Worm (Caenorhabditis elegans) whole organism, midembryonic: ENCODE measurements around the gene gldi-6.
"Not testable (repeated sequence)": the region's sequence is repeated elsewhere in the genome, so short reads cannot be mapped to it uniquely, and the experiment has no call there.

Experiments
- T22C8.4 ChIP-seq: fragments of 200-800 bp; sonication (Bioruptor generic); IDR thresholded peaks from 2 replicates; pipeline ENCODE4 v1.3.6; 2022; ENCODE audit warnings: missing genetic modification characterization, missing compliant biosample characterization
- cog-1 ChIP-seq: sonication (generic microtip); optimal IDR thresholded peaks from 2 replicates; lab custom pipeline; 2016; ENCODE audit warnings: missing genetic modification characterization, missing compliant biosample characterization
- flt-1 ChIP-seq: fragments of 200-800 bp; sonication (Bioruptor generic); IDR thresholded peaks from 2 replicates; pipeline ENCODE4 v1.3.6; 2022; ENCODE audit warnings: missing genetic modification characterization, missing compliant biosample characterization
- klf-2 ChIP-seq: fragments of 200-800 bp; sonication (Bioruptor generic); conservative IDR thresholded peaks from 2 replicates; pipeline ENCODE4 v1.3.6; 2022; ENCODE audit warnings: missing genetic modification reagents, missing genetic modification characterization, missing compliant biosample characterization
- med-1 ChIP-seq: sonication (generic microtip); optimal IDR thresholded peaks from 2 replicates; lab custom pipeline; 2017; ENCODE audit warnings: missing genetic modification characterization, mild to moderate bottlenecking, missing compliant biosample characterization, antibody characterized with exemption, missing genetic modification reagents; ENCODE audit not compliant: insufficient read depth
- ref-1 ChIP-seq: fragments of 200-800 bp; sonication (Bioruptor generic); conservative IDR thresholded peaks from 2 replicates; pipeline ENCODE4 v1.3.6; 2022; ENCODE audit warnings: missing genetic modification reagents, missing genetic modification characterization, missing compliant biosample characterization
- tab-1 ChIP-seq: fragments of 200-800 bp; sonication (Bioruptor generic); IDR thresholded peaks from 2 replicates; pipeline ENCODE4 v1.3.6; 2022; ENCODE audit warnings: missing genetic modification characterization, missing compliant biosample characterization
- ztf-23 ChIP-seq: fragments of 200-800 bp; sonication (Bioruptor generic); IDR thresholded peaks from 2 replicates; pipeline ENCODE4 v1.3.6; 2022; ENCODE audit warnings: missing genetic modification reagents, missing genetic modification characterization, missing compliant biosample characterization
- ztf-29 ChIP-seq: fragments of 200-800 bp; sonication (Bioruptor generic); IDR thresholded peaks from 2 replicates; pipeline ENCODE4 v1.3.6; 2022; ENCODE audit warnings: missing genetic modification reagents, missing genetic modification characterization, missing compliant biosample characterization

The gldi-6 gene

ce11 chrII:3441377-3441776, 5.4 kb upstream of the gldi-6 start, which contains the start of gene C16C8.27:
C16C8.27 (plus strand) TSS chrII:3441677.
- TF ChIP-seq klf-2 (no peak), T22C8.4 (GFP tag; lab: Robert Waterston, UW) (no peak), ztf-23 (GFP tag; lab: Robert Waterston, UW) (no peak), med-1 (no peak), ref-1 (GFP tag; lab: Robert Waterston, UW) (no peak), tab-1 (GFP tag; lab: Robert Waterston, UW) (no peak), flt-1 (GFP tag; lab: Robert Waterston, UW) (no peak), cog-1 (tag; lab: Kevin White, UChicago) (no peak), ztf-29 (GFP tag; lab: Robert Waterston, UW) (no peak)

DNA sequence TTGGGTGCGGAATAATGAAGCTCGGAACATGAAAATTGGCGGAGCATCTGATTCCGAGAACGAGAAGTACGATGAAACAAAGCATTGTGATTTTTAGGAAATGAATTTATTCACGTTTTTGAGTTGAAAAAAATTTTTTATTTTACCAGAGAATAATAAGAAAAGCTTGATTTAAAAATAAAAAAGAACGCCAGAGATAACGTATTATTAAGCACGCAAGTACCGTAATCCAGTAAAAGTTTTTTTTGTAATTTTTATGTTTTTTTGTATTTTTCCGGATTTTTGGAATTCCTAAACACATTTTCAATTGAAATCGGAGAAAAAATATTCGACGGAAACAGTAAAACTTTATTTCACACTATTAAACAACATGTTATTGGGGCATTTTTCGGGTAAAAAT, 3.6 kb upstream of the gldi-6 start, which contains the start of gene C16C8.22:
TSS of gene C16C8.22 (minus strand) at position 101 of the 400 bp plus-strand sequence.
- TF ChIP-seq T22C8.4 (GFP tag; lab: Robert Waterston, UW) (no peak), tab-1 (GFP tag; lab: Robert Waterston, UW) (no peak), klf-2 (no peak), med-1 (no peak), flt-1 (GFP tag; lab: Robert Waterston, UW) (no peak), cog-1 (tag; lab: Kevin White, UChicago) (no peak), ref-1 (GFP tag; lab: Robert Waterston, UW) (no peak), ztf-29 (GFP tag; lab: Robert Waterston, UW) (no peak), ztf-23 (GFP tag; lab: Robert Waterston, UW) (no peak)

DNA sequence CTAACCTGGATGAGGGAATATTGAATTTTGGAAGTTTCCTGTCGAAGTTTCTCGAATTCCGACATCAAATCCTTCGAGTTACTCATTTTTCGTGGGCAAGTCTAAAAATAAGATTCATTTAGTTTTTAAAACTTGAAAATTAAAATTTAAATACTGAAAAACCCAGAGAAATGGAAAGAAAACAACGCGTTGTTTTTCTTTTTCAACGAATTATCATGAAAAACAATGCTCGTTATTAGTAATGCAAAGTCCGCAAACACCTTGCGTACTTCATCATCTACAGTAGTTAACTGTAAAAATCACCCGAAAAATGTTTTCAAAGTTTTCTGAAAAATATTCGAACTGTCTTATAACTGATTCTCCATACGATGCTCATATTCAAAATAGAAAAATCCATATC, 2.5 kb upstream of the gldi-6 start, which contains the start of gene C16C8.4:
TSS of gene C16C8.4 (minus strand) at position 101 of the 400 bp plus-strand sequence.
- TF ChIP-seq flt-1 (GFP tag; lab: Robert Waterston, UW) = no peak
- no peak for TF ChIP-seq ztf-29 (GFP tag; lab: Robert Waterston, UW)
- TF ChIP-seq ref-1 (GFP tag; lab: Robert Waterston, UW) = no peak
- TF ChIP-seq med-1 = no peak
- no peak for TF ChIP-seq T22C8.4 (GFP tag; lab: Robert Waterston, UW)
- no peak for TF ChIP-seq cog-1 (tag; lab: Kevin White, UChicago)
- TF ChIP-seq tab-1 (GFP tag; lab: Robert Waterston, UW) = no peak
- TF ChIP-seq klf-2 = no peak
- no peak for TF ChIP-seq ztf-23 (GFP tag; lab: Robert Waterston, UW)

DNA sequence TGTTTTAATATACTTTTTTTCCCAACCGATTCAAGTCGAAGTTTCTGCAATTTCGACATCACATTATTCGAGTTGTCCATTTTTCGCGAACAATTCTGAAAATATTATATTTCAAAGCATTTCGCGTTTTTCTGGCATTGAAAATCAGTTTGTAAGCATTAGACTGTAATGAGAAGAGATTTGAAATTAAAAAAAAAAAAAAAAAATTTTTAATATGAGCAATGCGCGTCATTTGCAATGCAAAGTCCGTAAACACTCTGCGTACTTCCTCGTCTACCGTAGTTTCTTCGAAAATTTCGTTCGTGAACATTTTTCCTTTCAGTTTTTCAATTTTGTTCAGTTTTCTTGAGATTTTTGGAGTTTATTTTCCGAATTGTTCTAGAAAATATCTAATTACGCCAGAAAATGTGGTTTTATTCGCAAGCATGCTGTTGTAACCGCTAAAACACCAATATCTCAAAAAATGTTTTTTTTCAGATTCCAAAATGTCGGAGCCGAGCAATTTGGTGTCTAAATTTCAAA, 1.4 kb upstream of the gldi-6 start, which contains the start of the genes C16C8.5 and C16C8.16:
TSS of gene C16C8.5 (minus strand) at position 101 of the 522 bp plus-strand sequence.
TSS of gene C16C8.16 (plus strand) at position 472 of the 522 bp plus-strand sequence.
- TF ChIP-seq ztf-29 (GFP tag; lab: Robert Waterston, UW) (no peak), med-1 (no peak), cog-1 (tag; lab: Kevin White, UChicago) (no peak), ref-1 (GFP tag; lab: Robert Waterston, UW) (no peak), klf-2 (no peak), T22C8.4 (GFP tag; lab: Robert Waterston, UW) (no peak), tab-1 (GFP tag; lab: Robert Waterston, UW) (no peak), flt-1 (GFP tag; lab: Robert Waterston, UW) (no peak), ztf-23 (GFP tag; lab: Robert Waterston, UW) (no peak)

ce11 chrII:3447906-3448305, 1.2 kb downstream of the gldi-6 start, which contains the start of gene C16C8.21:
C16C8.21 (plus strand) TSS chrII:3448206.
- TF ChIP-seq ztf-29 (GFP tag; lab: Robert Waterston, UW) (no peak), ref-1 (GFP tag; lab: Robert Waterston, UW) (no peak), tab-1 (GFP tag; lab: Robert Waterston, UW) (no peak), med-1 (no peak), klf-2 (no peak), ztf-23 (GFP tag; lab: Robert Waterston, UW) (no peak), flt-1 (GFP tag; lab: Robert Waterston, UW) (no peak), cog-1 (tag; lab: Kevin White, UChicago) (no peak), T22C8.4 (GFP tag; lab: Robert Waterston, UW) (no peak)

DNA sequence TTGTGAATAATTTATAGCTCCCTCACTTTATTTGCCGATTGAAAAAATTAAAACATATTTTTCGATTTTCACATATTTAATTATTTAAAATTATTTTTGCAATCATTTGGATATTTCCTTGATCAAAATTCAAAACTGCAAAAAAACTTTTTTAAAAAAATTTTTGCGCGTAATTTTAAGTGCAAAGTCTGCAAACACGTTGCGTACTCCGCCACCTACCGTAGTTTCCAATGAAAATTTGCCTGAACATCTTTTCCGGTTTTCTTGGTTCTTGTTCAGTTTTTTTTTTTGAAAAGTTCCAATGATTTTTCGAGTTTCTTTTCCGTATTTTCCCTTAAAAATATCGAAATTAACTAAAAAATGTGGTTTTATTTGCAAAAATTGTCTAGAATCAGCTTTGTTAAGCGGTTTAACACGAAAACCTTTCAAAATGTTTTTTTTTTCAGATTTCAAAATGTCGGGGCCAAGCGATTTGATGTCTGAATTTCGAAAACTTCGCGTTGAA, 2.1 kb downstream of the gldi-6 start, which contains the start of gene C16C8.25:
TSS of gene C16C8.25 (plus strand) at position 455 of the 505 bp plus-strand sequence.
- TF ChIP-seq ref-1 (GFP tag; lab: Robert Waterston, UW) (no peak), med-1 (no peak), cog-1 (tag; lab: Kevin White, UChicago) (no peak), ztf-29 (GFP tag; lab: Robert Waterston, UW) (no peak), T22C8.4 (GFP tag; lab: Robert Waterston, UW) (no peak), ztf-23 (GFP tag; lab: Robert Waterston, UW) (no peak), flt-1 (GFP tag; lab: Robert Waterston, UW) (no peak), tab-1 (GFP tag; lab: Robert Waterston, UW) (no peak), klf-2 (no peak)

DNA sequence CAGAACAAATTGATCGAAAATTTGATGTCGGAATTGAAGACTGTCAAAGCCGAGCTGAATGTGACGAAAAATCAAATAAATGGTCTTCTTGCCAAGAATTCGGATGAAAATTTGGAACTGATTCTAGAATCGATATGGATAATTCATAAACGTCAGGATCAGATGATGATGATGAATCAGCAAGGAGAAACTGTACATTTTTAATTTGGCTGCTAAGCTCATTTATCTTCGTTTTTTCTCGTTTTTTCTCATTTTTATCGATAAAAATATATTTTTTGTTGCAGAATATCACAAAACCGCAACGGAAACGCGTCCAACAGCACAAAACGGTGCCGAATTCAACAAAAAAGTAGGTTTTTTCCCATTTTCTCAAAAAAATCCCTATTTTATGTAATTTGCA, 2.8 kb downstream of the gldi-6 start, which contains the start of gene C16C8.14:
TSS of gene C16C8.14 (plus strand) at position 301 of the 400 bp plus-strand sequence.
- TF ChIP-seq med-1; flt-1 (GFP tag; lab: Robert Waterston, UW); ref-1 (GFP tag; lab: Robert Waterston, UW): not testable (repeated sequence)

- no peak for TF ChIP-seq tab-1 (GFP tag; lab: Robert Waterston, UW)
- no peak for TF ChIP-seq klf-2
- no peak for TF ChIP-seq med-1
- no peak for TF ChIP-seq T22C8.4 (GFP tag; lab: Robert Waterston, UW)
- TF ChIP-seq ref-1 (GFP tag; lab: Robert Waterston, UW) = no peak
- no peak for TF ChIP-seq cog-1 (tag; lab: Kevin White, UChicago)
- no peak for TF ChIP-seq flt-1 (GFP tag; lab: Robert Waterston, UW)
- TF ChIP-seq ztf-29 (GFP tag; lab: Robert Waterston, UW) = no peak
- TF ChIP-seq ztf-23 (GFP tag; lab: Robert Waterston, UW) = no peak
These were observed 5.7 kb downstream of the gldi-6 start, which contains the start of gene C16C8.12 for ce11 chrII:3452421-3452820. C16C8.12 (plus strand) TSS chrII:3452721.

DNA sequence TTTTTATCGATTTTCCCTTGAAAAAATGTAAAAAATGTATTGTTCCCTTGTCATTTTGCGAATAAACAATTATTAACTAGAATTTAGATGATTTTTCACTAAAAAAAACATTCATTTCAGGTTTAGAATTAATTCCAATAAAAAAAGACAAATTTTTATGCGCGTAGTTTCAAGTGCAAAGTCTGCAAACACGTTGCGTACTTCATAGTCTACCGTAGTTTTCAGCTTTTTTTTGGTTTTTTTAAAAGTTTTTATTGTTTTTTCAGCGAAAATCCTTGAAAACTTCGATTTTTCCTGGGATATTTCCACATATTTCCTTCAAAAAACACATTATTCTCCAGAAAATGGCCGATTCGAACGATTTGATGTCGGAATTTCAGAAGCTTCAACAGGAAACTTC, 6.8 kb downstream of the gldi-6 start, which contains the start of gene C16C8.11:
TSS of gene C16C8.11 (plus strand) at position 188 of the 400 bp plus-strand sequence.
- TF ChIP-seq klf-2 (no peak), tab-1 (GFP tag; lab: Robert Waterston, UW) (no peak), ztf-29 (GFP tag; lab: Robert Waterston, UW) (no peak), ztf-23 (GFP tag; lab: Robert Waterston, UW) (no peak), ref-1 (GFP tag; lab: Robert Waterston, UW) (no peak), flt-1 (GFP tag; lab: Robert Waterston, UW) (no peak), med-1 (no peak)
